Fruit fly (Drosophila melanogaster) whole organism, prepupa: ENCODE measurements around the gene Prosbeta2.

Experiments used
- CG10669 ChIP-seq: fragments of 200-800 bp; sonication (Bioruptor generic); optimal IDR thresholded peaks from 3 replicates; lab custom pipeline; 2018; ENCODE audit warnings: missing biosample characterization, mild to moderate bottlenecking, missing genetic modification characterization, moderate library complexity
- CG6276 ChIP-seq: fragments of 200-800 bp; sonication (Bioruptor generic); optimal IDR thresholded peaks from 2 replicates; lab custom pipeline; 2017; ENCODE audit warnings: missing biosample characterization, mild to moderate bottlenecking, missing genetic modification characterization
- CG6792 ChIP-seq: fragments of 200-800 bp; sonication (Bioruptor generic); optimal IDR thresholded peaks from 3 replicates; lab custom pipeline; 2016; ENCODE audit warnings: missing biosample characterization, missing genetic modification characterization
- dsx ChIP-seq: fragments of 200-800 bp; optimal IDR thresholded peaks from 3 replicates; lab custom pipeline; 2019; ENCODE audit warnings: missing biosample characterization, mild to moderate bottlenecking, missing genetic modification characterization, moderate library complexity; ENCODE audit not compliant: poor library complexity, severe bottlenecking
- eg ChIP-seq: fragments of 200-800 bp; sonication (Bioruptor generic); IDR thresholded peaks from 3 replicates; pipeline ENCODE4 v1.3.6; 2022; ENCODE audit warnings: missing biosample characterization, missing genetic modification characterization
- fd59A ChIP-seq: fragments of 200-800 bp; sonication (Bioruptor generic); optimal IDR thresholded peaks from 2 replicates; lab custom pipeline; 2017; ENCODE audit warnings: missing biosample characterization, mild to moderate bottlenecking, missing genetic modification characterization, missing genetic modification reagents
- salr ChIP-seq, 2 experiments: fragments of 200-800 bp; sonication (Bioruptor generic); optimal IDR thresholded peaks; 3 replicates each; lab custom pipeline; 2016 to 2018; ENCODE audit warnings: missing biosample characterization in 2 of 2, missing genetic modification characterization in 2 of 2, mild to moderate bottlenecking in 1 of 2
- spab ChIP-seq: fragments of 200-800 bp; sonication (Bioruptor generic); optimal IDR thresholded peaks from 2 replicates; lab custom pipeline; 2017; ENCODE audit warnings: missing biosample characterization, mild to moderate bottlenecking, missing genetic modification characterization, missing genetic modification reagents
- svp ChIP-seq: fragments of 200-800 bp; sonication (Bioruptor generic); peaks from one replicate; lab custom pipeline; 2016; ENCODE audit warnings: missing biosample characterization, missing genetic modification characterization

Prosbeta2 gene

DNA sequence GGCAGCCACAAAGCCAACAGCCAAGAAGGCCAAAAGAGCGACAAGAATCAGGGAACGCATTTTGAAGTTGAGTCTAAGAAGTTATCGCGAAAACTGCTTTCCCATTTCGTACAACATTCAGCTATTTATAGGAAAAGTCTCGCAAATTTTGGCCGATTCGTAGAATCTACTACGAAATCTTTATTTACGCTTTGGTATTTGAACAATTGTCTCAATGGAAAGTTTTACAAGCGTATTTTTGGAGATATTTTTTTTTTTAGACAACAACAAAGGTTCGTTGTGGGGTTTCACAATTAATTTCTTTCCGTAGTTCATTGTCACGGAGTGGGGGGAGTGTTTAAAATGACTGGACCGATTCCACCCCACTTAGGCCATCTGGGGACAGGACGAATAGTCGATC is 51.0 kb downstream of the Prosbeta2 start, which contains the start of gene CG12310:
Gene CG12310 (minus strand): TSS at position 101 of the 400 bp plus-strand sequence.
- TF ChIP-seq dsx (GFP tag; lab: Kevin White, UChicago) = no peak
- TF ChIP-seq salr (GFP tag; optimal IDR thresholded peaks at IDR 0.05; lab: Kevin White, UChicago) = no peak
- no peak for TF ChIP-seq spab (GFP tag; lab: Kevin White, UChicago)
- no peak for TF ChIP-seq CG6792 (GFP tag; lab: Kevin White, UChicago)
- TF ChIP-seq fd59A (GFP tag; lab: Kevin White, UChicago) = no peak
- TF ChIP-seq svp (GFP tag; lab: Kevin White, UChicago) = no peak
- no peak for TF ChIP-seq eg
- TF ChIP-seq CG10669 = no peak
- TF ChIP-seq CG6276 (GFP tag; lab: Kevin White, UChicago) = no peak
